Fruit fly (Drosophila melanogaster) whole organism, wandering third instar larva: ENCODE measurements around the gene CG43156.

Source experiments
- Abd-B ChIP-seq: fragments of >200 bp; optimal IDR thresholded peaks from 2 replicates; lab custom pipeline; 2017; ENCODE audit warnings: missing biosample characterization, missing genetic modification characterization
- CrebA ChIP-seq: fragments of 200-800 bp; sonication (Bioruptor generic); optimal IDR thresholded peaks from 2 replicates; lab custom pipeline; 2016; ENCODE audit warnings: missing biosample characterization, mild to moderate bottlenecking, missing genetic modification characterization, borderline replicate concordance
- Dif ChIP-seq: fragments of 200-275, 200-300 bp; sonication (Bioruptor generic); optimal IDR thresholded peaks from 2 replicates; lab custom pipeline; 2018; ENCODE audit warnings: missing biosample characterization, missing genetic modification characterization; ENCODE audit not compliant: partially characterized antibody
- HLH106 ChIP-seq: fragments of 200-800 bp; optimal IDR thresholded peaks from 3 replicates; lab custom pipeline; 2019; ENCODE audit warnings: missing biosample characterization, mild to moderate bottlenecking, missing genetic modification characterization, moderate library complexity
- Hnf4 ChIP-seq: fragments of 200-800 bp; sonication (Bioruptor generic); optimal IDR thresholded peaks from 2 replicates; lab custom pipeline; 2016; ENCODE audit warnings: missing biosample characterization, mild to moderate bottlenecking, missing genetic modification characterization
- Hr78 ChIP-seq: fragments of >200 bp; optimal IDR thresholded peaks from 2 replicates; lab custom pipeline; 2017; ENCODE audit warnings: missing biosample characterization, missing genetic modification characterization
- Hr83 ChIP-seq: fragments of 200-300 bp; sonication (Bioruptor generic); optimal IDR thresholded peaks from 2 replicates; lab custom pipeline; 2016; ENCODE audit warnings: missing biosample characterization, mild to moderate bottlenecking, missing genetic modification characterization, moderate library complexity; ENCODE audit not compliant: poor library complexity, severe bottlenecking
- Mio ChIP-seq: sonication (Bioruptor generic); optimal IDR thresholded peaks from 2 replicates; lab custom pipeline; 2016; ENCODE audit warnings: missing biosample characterization, missing genetic modification characterization
- Myc ChIP-seq: fragments of >200 bp; optimal IDR thresholded peaks from 2 replicates; lab custom pipeline; 2017
- N ChIP-seq: fragments of >200 bp; optimal IDR thresholded peaks from 2 replicates; lab custom pipeline; 2018; ENCODE audit warnings: missing biosample characterization, missing external identifiers, missing genetic modification characterization
- OdsH ChIP-seq: fragments of 200-800 bp; sonication (Bioruptor generic); optimal IDR thresholded peaks from 2 replicates; lab custom pipeline; 2016; ENCODE audit warnings: missing biosample characterization, mild to moderate bottlenecking, missing genetic modification characterization
- Rel ChIP-seq, 2 experiments: fragments of 200-800 bp; sonication (Bioruptor generic) in 1 of 2; optimal IDR thresholded peaks; 2 replicates in 1 of 2; 3 replicates in 1 of 2; lab custom pipeline; 2016 to 2019; ENCODE audit warnings: mild to moderate bottlenecking in 2 of 2, missing biosample characterization in 2 of 2, missing genetic modification characterization in 2 of 2, moderate library complexity in 1 of 2
- Sp1 ChIP-seq: fragments of 200-800 bp; sonication (Bioruptor generic); optimal IDR thresholded peaks from 3 replicates; lab custom pipeline; 2019; ENCODE audit warnings: missing biosample characterization, mild to moderate bottlenecking, missing genetic modification characterization, moderate library complexity
- Vsx2 ChIP-seq: fragments of 200-300, 225-300 bp; sonication (Bioruptor generic); optimal IDR thresholded peaks from 2 replicates; lab custom pipeline; 2018; ENCODE audit warnings: missing biosample characterization, missing genetic modification characterization; ENCODE audit not compliant: partially characterized antibody
- brk ChIP-seq: fragments of 200-800 bp; sonication (Bioruptor generic); optimal IDR thresholded peaks from 2 replicates; lab custom pipeline; 2016; ENCODE audit warnings: missing biosample characterization, mild to moderate bottlenecking, missing genetic modification characterization
- dl ChIP-seq, 2 experiments: fragments of 175-275, 200-275 bp in 1 of 2; fragments of 200-275 bp in 1 of 2; sonication (Bioruptor generic); optimal IDR thresholded peaks; lab custom pipeline; 2018; ENCODE audit warnings: mild to moderate bottlenecking in 2 of 2, missing biosample characterization in 2 of 2, missing genetic modification characterization in 2 of 2, moderate library complexity in 2 of 2; ENCODE audit not compliant: partially characterized antibody in 2 of 2, insufficient read depth in 1 of 2
- dmrt93B ChIP-seq: fragments of 200-800 bp; sonication (Bioruptor generic); optimal IDR thresholded peaks from 2 replicates; lab custom pipeline; 2018; ENCODE audit warnings: missing biosample characterization, mild to moderate bottlenecking, missing genetic modification characterization
- dsf ChIP-seq: sonication (Bioruptor generic); optimal IDR thresholded peaks from 2 replicates; lab custom pipeline; 2016; ENCODE audit warnings: missing biosample characterization, missing genetic modification characterization, borderline replicate concordance
- ey ChIP-seq: fragments of 200-800 bp; sonication (Bioruptor generic); optimal IDR thresholded peaks from 2 replicates; lab custom pipeline; 2016; ENCODE audit warnings: missing biosample characterization, missing genetic modification characterization
- fru ChIP-seq: fragments of 200-800 bp; sonication (Bioruptor generic); optimal IDR thresholded peaks from 3 replicates; lab custom pipeline; 2016; ENCODE audit warnings: missing biosample characterization, mild to moderate bottlenecking, missing genetic modification characterization
- h ChIP-seq: fragments of 200-800 bp; sonication (Bioruptor generic); optimal IDR thresholded peaks from 3 replicates; lab custom pipeline; 2016; ENCODE audit warnings: missing biosample characterization, mild to moderate bottlenecking, missing genetic modification characterization
- jim ChIP-seq: fragments of 175-275, 200-325 bp; sonication (Bioruptor generic); optimal IDR thresholded peaks from 2 replicates; lab custom pipeline; 2016; ENCODE audit warnings: missing biosample characterization, mild to moderate bottlenecking, missing genetic modification characterization
- lola ChIP-seq: fragments of >200 bp; optimal IDR thresholded peaks from 2 replicates; lab custom pipeline; 2017; ENCODE audit warnings: missing biosample characterization, missing genetic modification characterization
- pan ChIP-seq: fragments of >200 bp; optimal IDR thresholded peaks from 2 replicates; lab custom pipeline; 2017
- psq ChIP-seq: fragments of 200-800 bp; sonication (Bioruptor generic); optimal IDR thresholded peaks from 3 replicates; lab custom pipeline; 2017; ENCODE audit warnings: missing biosample characterization, mild to moderate bottlenecking, missing genetic modification characterization, moderate library complexity
- rgr ChIP-seq: fragments of 200-800 bp; sonication (Bioruptor generic); optimal IDR thresholded peaks from 3 replicates; lab custom pipeline; 2016; ENCODE audit warnings: missing biosample characterization, mild to moderate bottlenecking, missing genetic modification characterization
- sage ChIP-seq: fragments of 200-800 bp; sonication (Bioruptor generic); optimal IDR thresholded peaks from 2 replicates; lab custom pipeline; 2016; ENCODE audit warnings: missing biosample characterization, mild to moderate bottlenecking, missing genetic modification characterization
- sv ChIP-seq: fragments of 200-800 bp; sonication (Bioruptor generic); optimal IDR thresholded peaks from 3 replicates; lab custom pipeline; 2016; ENCODE audit warnings: missing biosample characterization, missing genetic modification characterization
- tai ChIP-seq: sonication (Bioruptor generic); optimal IDR thresholded peaks from 2 replicates; lab custom pipeline; 2016; ENCODE audit warnings: missing biosample characterization, missing genetic modification characterization
- woc ChIP-seq: sonication (Bioruptor generic); optimal IDR thresholded peaks from 2 replicates; lab custom pipeline; 2016; ENCODE audit warnings: missing biosample characterization, mild to moderate bottlenecking, missing genetic modification characterization

Gene CG43156

DNA sequence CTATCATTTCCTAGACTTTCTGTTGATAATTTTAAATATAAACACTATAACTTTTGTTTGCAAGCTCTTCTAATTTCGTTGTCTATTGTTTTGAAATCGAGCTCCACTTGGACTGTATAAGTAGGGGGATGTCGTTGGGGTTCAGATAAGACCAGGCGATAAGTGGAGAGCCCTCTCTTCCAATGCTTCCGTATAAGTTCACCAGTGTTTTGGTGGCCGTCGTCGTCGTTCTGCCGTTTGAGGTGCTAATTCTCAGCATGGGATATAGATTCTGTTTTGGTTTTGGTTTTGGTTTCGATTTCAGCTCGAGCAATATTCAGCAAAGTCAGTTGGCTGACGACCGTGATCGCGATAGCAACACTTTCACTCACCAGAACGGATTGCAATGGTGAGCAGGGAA is 33.6 kb downstream of the CG43156 start, which contains the start of gene CG15739:
CG15739 (plus strand) TSS at position 204 of the 400 bp plus-strand sequence.
- TF ChIP-seq rgr (GFP tag; lab: Kevin White, UChicago) = no peak
- TF ChIP-seq woc (GFP tag; lab: Kevin White, UChicago) = no peak
- no peak for TF ChIP-seq pan
- TF ChIP-seq Sp1 (GFP tag; lab: Kevin White, UChicago) = no peak
- TF ChIP-seq Hr78 (GFP tag; lab: Kevin White, UChicago) = no peak
- no peak for TF ChIP-seq OdsH
- TF ChIP-seq Hr83 (GFP tag; lab: Kevin White, UChicago) = no peak
- TF ChIP-seq ey (GFP tag; lab: Kevin White, UChicago) = no peak
- no peak for TF ChIP-seq dsf (GFP tag; lab: Kevin White, UChicago)
- no peak for TF ChIP-seq lola
- TF ChIP-seq HLH106 (tag; lab: Kevin White, UChicago) = no peak
- TF ChIP-seq Vsx2 (GFP tag; lab: Kevin White, UChicago) = no peak
- TF ChIP-seq tai (GFP tag; lab: Kevin White, UChicago) = no peak
- no peak for TF ChIP-seq brk (GFP tag; lab: Kevin White, UChicago)
- TF ChIP-seq h (GFP tag; lab: Kevin White, UChicago) = no peak
- no peak for TF ChIP-seq Rel (GFP tag; optimal IDR thresholded peaks at IDR 0.05; lab: Kevin White, UChicago)
- TF ChIP-seq Rel (tag; optimal IDR thresholded peaks at IDR 0.05; lab: Kevin White, UChicago) = no peak
- TF ChIP-seq sage (GFP tag; lab: Kevin White, UChicago) = no peak
- no peak for TF ChIP-seq sv (GFP tag; lab: Kevin White, UChicago)

DNA sequence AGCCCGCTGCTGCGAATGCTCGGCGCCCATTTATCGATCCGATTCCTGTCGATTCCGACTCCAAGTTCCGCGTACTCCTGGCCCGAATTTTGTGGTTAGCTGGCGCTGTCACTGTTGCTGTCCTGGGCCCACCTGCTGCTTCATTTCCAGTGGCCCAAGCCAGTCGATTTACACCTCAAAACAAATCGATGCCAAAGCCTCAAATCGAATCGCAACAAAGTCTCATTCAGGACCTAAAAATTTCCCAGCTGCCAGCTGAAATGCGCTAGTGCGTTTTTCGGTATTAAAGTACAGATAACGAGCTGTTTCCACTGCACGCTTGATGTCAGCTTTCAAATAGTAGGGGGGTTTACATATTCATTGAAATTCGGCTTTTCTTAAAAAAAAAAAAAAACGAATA is 34.2 kb downstream of the CG43156 start, which contains the start of gene BORCS5:
BORCS5 (minus strand) TSS at position 263 of the 400 bp plus-strand sequence.
- no peak for TF ChIP-seq Rel (GFP tag; optimal IDR thresholded peaks at IDR 0.05; lab: Kevin White, UChicago)
- TF ChIP-seq Rel (tag; optimal IDR thresholded peaks at IDR 0.05; lab: Kevin White, UChicago) = peak; percentile 86
- TF ChIP-seq Hr78 (GFP tag; lab: Kevin White, UChicago) = peak; percentile 4
- TF ChIP-seq sage (GFP tag; lab: Kevin White, UChicago) = no peak
- no peak for TF ChIP-seq h (GFP tag; lab: Kevin White, UChicago)
- TF ChIP-seq N (GFP tag; lab: Kevin White, UChicago) = peak; percentile 85

dm6 chrX:11868866-11869265 is 37.8 kb downstream of the CG43156 start, which contains the start of the genes Nrd1 and CG1847:
Gene Nrd1 (minus strand): TSS chrX:11868893.
Gene CG1847 (plus strand): TSS chrX:11869170.
- TF ChIP-seq pan = no peak
- TF ChIP-seq Rel (GFP tag; optimal IDR thresholded peaks at IDR 0.05; lab: Kevin White, UChicago) = no peak
- TF ChIP-seq Rel (tag; optimal IDR thresholded peaks at IDR 0.05; lab: Kevin White, UChicago) = no peak
- TF ChIP-seq Abd-B (GFP tag; lab: Kevin White, UChicago) = no peak
- no peak for TF ChIP-seq Myc (lab: Kevin White, UChicago)
- no peak for TF ChIP-seq N (GFP tag; lab: Kevin White, UChicago)
- no peak for TF ChIP-seq ey (GFP tag; lab: Kevin White, UChicago)
- TF ChIP-seq CrebA (GFP tag; lab: Kevin White, UChicago) = no peak
- TF ChIP-seq psq (GFP tag; lab: Kevin White, UChicago) = no peak
- no peak for TF ChIP-seq Hr83 (GFP tag; lab: Kevin White, UChicago)
- no peak for TF ChIP-seq HLH106 (tag; lab: Kevin White, UChicago)
- TF ChIP-seq sv (GFP tag; lab: Kevin White, UChicago) = no peak
- no peak for TF ChIP-seq dsf (GFP tag; lab: Kevin White, UChicago)
- no peak for TF ChIP-seq Sp1 (GFP tag; lab: Kevin White, UChicago)
- no peak for TF ChIP-seq tai (GFP tag; lab: Kevin White, UChicago)
- no peak for TF ChIP-seq Vsx2 (GFP tag; lab: Kevin White, UChicago)
- TF ChIP-seq Hr78 (GFP tag; lab: Kevin White, UChicago) = no peak
- no peak for TF ChIP-seq Mio (GFP tag; lab: Kevin White, UChicago)

DNA sequence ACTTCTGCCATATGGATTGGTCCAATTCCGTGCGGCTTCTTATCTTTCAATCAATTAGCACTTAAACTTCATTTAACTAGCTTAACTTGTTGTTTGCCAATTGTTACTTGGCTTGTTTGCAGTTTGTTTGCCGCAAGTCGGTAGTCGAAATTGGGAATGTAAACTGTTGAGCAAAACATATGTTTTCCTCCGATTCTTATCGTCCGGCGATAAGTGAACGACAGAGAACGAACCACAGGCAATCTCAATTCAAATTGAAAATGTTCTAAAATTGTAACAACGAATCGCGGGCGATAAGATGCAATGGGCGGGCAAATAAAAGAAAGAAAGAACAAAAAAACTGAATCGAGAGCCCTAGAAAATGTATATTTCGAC is 48.2 kb downstream of the CG43156 start:
- TF ChIP-seq Hnf4 (GFP tag; lab: Kevin White, UChicago) (no peak), Sp1 (GFP tag; lab: Kevin White, UChicago) (no peak), jim (GFP tag; lab: Kevin White, UChicago) (no peak), lola (no peak), brk (GFP tag; lab: Kevin White, UChicago) (no peak), fru (GFP tag; lab: Kevin White, UChicago) (no peak), Mio (GFP tag; lab: Kevin White, UChicago) (no peak), dmrt93B (no peak), OdsH (no peak), sage (GFP tag; lab: Kevin White, UChicago) (no peak), HLH106 (tag; lab: Kevin White, UChicago) (no peak), Dif (GFP tag; lab: Kevin White, UChicago) (no peak), woc (GFP tag; lab: Kevin White, UChicago) (no peak), pan (no peak), ey (GFP tag; lab: Kevin White, UChicago) (no peak), dl (GFP tag; optimal IDR thresholded peaks at IDR 0.05; lab: Kevin White, UChicago; ENCODE audit: insufficient read depth in 1 of 2, partially characterized antibody in 2 of 2) (no peak)
